Worm (Caenorhabditis elegans) whole organism, L2 larva: ENCODE measurements around the gene C24B5.4.

Experiments
- C34F6.9 ChIP-seq: fragments of 150-350 bp; optimal IDR thresholded peaks from 2 replicates; lab custom pipeline; 2014; ENCODE audit warnings: missing biosample characterization, missing genetic modification characterization
- F13H6.1 ChIP-seq: sonication (generic microtip); optimal IDR thresholded peaks from 2 replicates; lab custom pipeline; 2016; ENCODE audit warnings: missing genetic modification characterization, missing compliant biosample characterization
- alr-1 ChIP-seq: fragments of 150-350 bp; optimal IDR thresholded peaks from 2 replicates; lab custom pipeline; 2014; ENCODE audit warnings: missing biosample characterization, missing genetic modification characterization
- aly-2 ChIP-seq: fragments of 150-350 bp; optimal IDR thresholded peaks from 2 replicates; lab custom pipeline; 2014; ENCODE audit warnings: missing biosample characterization, missing genetic modification characterization
- ama-1 ChIP-seq: fragments of 150-350 bp; optimal IDR thresholded peaks from 2 replicates; lab custom pipeline; 2018; ENCODE audit warnings: inconsistent platforms
- blmp-1 ChIP-seq: sonication (generic microtip); optimal IDR thresholded peaks from 2 replicates; lab custom pipeline; 2017; ENCODE audit warnings: missing genetic modification characterization, mild to moderate bottlenecking, missing compliant biosample characterization, antibody characterized with exemption, moderate library complexity; ENCODE audit not compliant: insufficient read depth
- crh-2 ChIP-seq: sonication (generic microtip); optimal IDR thresholded peaks from 2 replicates; lab custom pipeline; 2017; ENCODE audit warnings: missing biosample characterization, missing genetic modification characterization
- dmd-4 ChIP-seq: sonication (generic microtip); optimal IDR thresholded peaks from 2 replicates; lab custom pipeline; 2017; ENCODE audit warnings: missing biosample characterization, missing genetic modification characterization
- egl-27 ChIP-seq: sonication (generic microtip); optimal IDR thresholded peaks from 3 replicates; lab custom pipeline; 2017; ENCODE audit warnings: missing biosample characterization, missing genetic modification reagents, missing genetic modification characterization
- fos-1 ChIP-seq: fragments of 150-350 bp; optimal IDR thresholded peaks from 2 replicates; lab custom pipeline; 2014; ENCODE audit warnings: missing biosample characterization, missing genetic modification characterization
- gmeb-1 ChIP-seq: fragments of 150-350 bp; optimal IDR thresholded peaks from 2 replicates; lab custom pipeline; 2014; ENCODE audit warnings: missing biosample characterization, missing genetic modification characterization
- lin-13 ChIP-seq: fragments of 150-350 bp; optimal IDR thresholded peaks from 2 replicates; lab custom pipeline; 2014; ENCODE audit warnings: missing biosample characterization, missing genetic modification reagents, missing genetic modification characterization
- lsy-2 ChIP-seq, 2 experiments: fragments of 150-350 bp in 1 of 2; sonication (generic microtip) in 1 of 2; optimal IDR thresholded peaks; 2 replicates each; lab custom pipeline; 2014 to 2017; ENCODE audit warnings: missing biosample characterization in 2 of 2, missing genetic modification characterization in 2 of 2
- mab-5 ChIP-seq: fragments of 150-350 bp; optimal IDR thresholded peaks from 2 replicates; lab custom pipeline; 2014; ENCODE audit warnings: missing biosample characterization, missing genetic modification characterization
- mdl-1 ChIP-seq, 2 experiments: fragments of 150-350 bp in 1 of 2; sonication (generic microtip) in 1 of 2; optimal IDR thresholded peaks; 2 replicates each; lab custom pipeline; 2017; ENCODE audit warnings: missing biosample characterization in 2 of 2, missing genetic modification characterization in 2 of 2
- nhr-10 ChIP-seq: sonication (generic microtip); optimal IDR thresholded peaks from 2 replicates; lab custom pipeline; 2017; ENCODE audit warnings: missing biosample characterization, missing genetic modification characterization
- nhr-129 ChIP-seq: fragments of 150-350 bp; optimal IDR thresholded peaks from 2 replicates; lab custom pipeline; 2014; ENCODE audit warnings: missing biosample characterization, missing genetic modification characterization
- nhr-21 ChIP-seq: fragments of 150-350 bp; optimal IDR thresholded peaks from 2 replicates; lab custom pipeline; 2014; ENCODE audit warnings: missing biosample characterization, missing genetic modification characterization
- nhr-23 ChIP-seq: fragments of 150-350 bp; optimal IDR thresholded peaks from 2 replicates; lab custom pipeline; 2014; ENCODE audit warnings: missing biosample characterization, missing genetic modification reagents, missing genetic modification characterization
- nhr-25 ChIP-seq: fragments of 150-350 bp; sonication (generic microtip); optimal IDR thresholded peaks from 3 replicates; lab custom pipeline; 2014; ENCODE audit warnings: missing biosample characterization, missing genetic modification characterization
- nhr-6 ChIP-seq: fragments of 150-350 bp; optimal IDR thresholded peaks from 2 replicates; lab custom pipeline; 2014; ENCODE audit warnings: missing biosample characterization, missing genetic modification characterization
- nhr-77 ChIP-seq: fragments of 150-350 bp; optimal IDR thresholded peaks from 2 replicates; lab custom pipeline; 2014; ENCODE audit warnings: missing biosample characterization, missing genetic modification characterization
- sem-4 ChIP-seq: fragments of 150-350 bp; optimal IDR thresholded peaks from 2 replicates; lab custom pipeline; 2014; ENCODE audit warnings: missing biosample characterization, missing genetic modification reagents, missing genetic modification characterization
- skn-1 ChIP-seq: sonication (generic microtip); optimal IDR thresholded peaks from 2 replicates; lab custom pipeline; 2017; ENCODE audit warnings: missing biosample characterization, missing genetic modification characterization
- sma-3 ChIP-seq: sonication (generic microtip); optimal IDR thresholded peaks from 2 replicates; lab custom pipeline; 2016; ENCODE audit warnings: missing genetic modification reagents, missing genetic modification characterization, missing compliant biosample characterization
- sma-9 ChIP-seq, 2 experiments: fragments of 150-350 bp in 1 of 2; sonication (generic microtip) in 1 of 2; optimal IDR thresholded peaks; 2 replicates each; lab custom pipeline; 2014 to 2016; ENCODE audit warnings: missing genetic modification characterization in 2 of 2, mild to moderate bottlenecking in 1 of 2, missing biosample characterization in 1 of 2, missing compliant biosample characterization in 1 of 2, missing genetic modification reagents in 1 of 2, moderate library complexity in 1 of 2
- snpc-4 ChIP-seq: fragments of 150-350 bp; optimal IDR thresholded peaks from 2 replicates; lab custom pipeline; 2014; ENCODE audit warnings: missing biosample characterization, missing genetic modification characterization
- unc-39 ChIP-seq: fragments of 150-350 bp; optimal IDR thresholded peaks from 2 replicates; lab custom pipeline; 2014; ENCODE audit warnings: missing biosample characterization, missing genetic modification characterization
- unc-55 ChIP-seq: fragments of 150-350 bp; sonication (generic microtip); optimal IDR thresholded peaks from 3 replicates; lab custom pipeline; 2014; ENCODE audit warnings: missing biosample characterization, missing genetic modification reagents, missing genetic modification characterization
- zag-1 ChIP-seq: fragments of 150-350 bp; optimal IDR thresholded peaks from 2 replicates; lab custom pipeline; 2014; ENCODE audit warnings: missing biosample characterization, missing genetic modification characterization
- ztf-1 ChIP-seq: fragments of 200-800 bp; sonication (Bioruptor generic); conservative IDR thresholded peaks from 2 replicates; pipeline ENCODE4 v1.3.6; 2022; ENCODE audit warnings: missing genetic modification characterization, missing compliant biosample characterization
- ztf-11 ChIP-seq: sonication (generic microtip); optimal IDR thresholded peaks from 2 replicates; lab custom pipeline; 2017; ENCODE audit warnings: missing biosample characterization, missing genetic modification characterization
- ztf-4 ChIP-seq: fragments of 150-350 bp; optimal IDR thresholded peaks from 2 replicates; lab custom pipeline; 2014; ENCODE audit warnings: missing biosample characterization, missing genetic modification characterization

The C24B5.4 gene

DNA sequence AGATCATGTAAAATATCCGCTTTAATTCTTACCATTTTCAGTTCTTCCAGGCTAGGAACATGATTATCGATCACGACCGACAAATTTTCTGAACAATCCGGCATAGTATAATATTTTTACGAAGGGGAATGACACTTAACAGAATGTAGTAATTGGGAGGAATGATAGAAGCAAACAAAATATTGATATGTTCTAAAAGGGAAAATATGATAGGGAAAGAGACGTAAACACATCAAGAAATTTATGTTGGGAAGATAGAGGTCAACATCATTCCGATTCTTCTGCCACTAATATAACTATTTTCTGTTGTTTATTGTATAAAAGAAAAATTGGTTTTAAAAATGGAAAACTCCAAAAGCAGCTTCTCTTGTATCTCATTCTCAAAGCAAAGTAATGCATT lies at the start of gene C24B5.4:
C24B5.4 (minus strand) TSS at position 206 of the 400 bp plus-strand sequence.
- TF ChIP-seq ama-1 (lab: Kevin White, UChicago) (no peak), nhr-10 (tag; lab: Kevin White, UChicago) (no peak), nhr-25 (tag; lab: Kevin White, UChicago) (no peak), nhr-129 (tag; lab: Kevin White, UChicago) (no peak), mdl-1 (tag; optimal IDR thresholded peaks at IDR 0.05; lab: Kevin White, UChicago) (no peak), ztf-4 (tag; lab: Kevin White, UChicago) (no peak), alr-1 (tag; lab: Kevin White, UChicago) (no peak), gmeb-1 (tag; lab: Kevin White, UChicago) (no peak), skn-1 (no peak), ztf-11 (tag; lab: Kevin White, UChicago) (no peak), nhr-21 (tag; lab: Kevin White, UChicago) (no peak)

DNA sequence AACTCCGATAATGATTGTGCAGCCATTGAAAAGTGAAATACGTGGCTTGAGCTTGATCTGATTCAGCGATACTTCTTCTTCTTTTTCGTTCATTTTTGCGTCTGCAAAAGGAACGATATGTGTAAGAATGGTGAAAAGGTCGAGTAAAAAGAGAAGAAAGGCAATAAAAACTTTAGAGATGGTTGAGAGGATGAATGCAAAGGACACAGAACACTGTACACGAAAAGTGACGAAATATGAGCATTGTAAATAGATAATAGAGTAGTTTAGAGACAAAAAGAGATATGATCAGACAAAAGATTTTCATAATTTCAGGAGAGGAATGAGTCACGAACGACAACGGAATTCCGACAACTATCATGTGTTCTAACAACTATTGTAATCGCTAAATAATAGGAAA lies 49.1 kb upstream of the C24B5.4 start, which contains the start of gene aat-2:
aat-2 (minus strand) TSS at position 101 of the 400 bp plus-strand sequence.
- TF ChIP-seq nhr-77 (tag; lab: Kevin White, UChicago) (no peak), sem-4 (no peak), egl-27 (tag; lab: Kevin White, UChicago) (no peak), lsy-2 (tag; optimal IDR thresholded peaks at IDR 0.05; lab: Kevin White, UChicago) (no peak), blmp-1 (tag; lab: Kevin White, UChicago) (no peak), crh-2 (tag; lab: Kevin White, UChicago) (no peak), ztf-1 (GFP tag; lab: Robert Waterston, UW) (no peak), sma-3 (GFP tag; lab: Kevin White, UChicago) (no peak), fos-1 (tag; lab: Kevin White, UChicago) (no peak), nhr-21 (tag; lab: Kevin White, UChicago) (no peak), nhr-25 (tag; lab: Kevin White, UChicago) (no peak), unc-39 (tag; lab: Kevin White, UChicago) (no peak), nhr-23 (tag; lab: Kevin White, UChicago) (no peak), nhr-6 (tag; lab: Kevin White, UChicago) (no peak)
- TF ChIP-seq, all 48 proteins: peak for 0

DNA sequence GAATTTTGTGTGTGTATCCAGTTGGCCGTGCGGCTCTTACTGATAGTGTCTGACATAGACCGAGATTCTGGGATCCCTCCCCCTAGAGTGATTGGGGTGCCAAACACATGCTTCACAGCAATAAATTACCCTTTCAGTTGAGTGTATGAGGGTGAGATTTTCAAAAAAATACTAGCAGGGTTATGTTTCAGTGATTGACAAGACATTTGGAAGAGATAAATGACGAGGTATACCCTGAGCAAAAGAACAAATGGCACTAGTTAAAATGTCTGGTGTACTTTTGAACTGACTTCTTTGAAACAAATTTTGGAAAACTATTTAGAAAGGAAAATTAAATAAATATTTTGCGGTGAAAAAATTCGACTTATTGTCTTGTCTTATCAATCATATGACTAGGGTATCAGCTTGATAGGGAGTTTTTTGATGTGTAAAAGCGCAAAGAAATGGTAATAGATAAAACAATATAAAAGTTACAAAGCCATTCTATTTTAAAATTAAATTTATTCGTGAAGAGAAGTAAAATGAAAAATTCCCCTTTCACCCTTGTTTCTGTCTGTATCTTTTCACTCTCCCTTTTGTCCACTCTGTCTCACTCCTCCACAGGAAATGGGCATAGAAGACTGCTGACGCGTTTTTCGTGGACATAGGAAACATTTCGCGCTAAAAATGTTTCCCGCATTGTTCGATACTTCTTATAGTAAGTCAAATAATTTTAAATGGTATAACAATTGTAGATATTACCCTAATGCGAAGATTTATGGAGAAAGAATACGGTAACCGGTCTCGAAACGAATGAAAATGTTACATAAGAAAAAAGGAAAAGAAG lies 46.3 kb upstream of the C24B5.4 start, which contains the start of gene glo-4:
glo-4 (minus strand) TSS at position 51 of the 826 bp plus-strand sequence.
- TF ChIP-seq C34F6.9, result peak; percentile 91
- TF ChIP-seq crh-2 (tag; lab: Kevin White, UChicago), result peak; percentile 87
- peak; percentile 52 for TF ChIP-seq egl-27 (tag; lab: Kevin White, UChicago)
- TF ChIP-seq lin-13, result peak; percentile 81
- TF ChIP-seq zag-1 (tag; lab: Kevin White, UChicago), result no peak
- peak; percentile 70 for TF ChIP-seq fos-1 (tag; lab: Kevin White, UChicago)
- no peak for TF ChIP-seq unc-39 (tag; lab: Kevin White, UChicago)
- TF ChIP-seq nhr-21 (tag; lab: Kevin White, UChicago), result peak; percentile 72
- peak; percentile 81 for TF ChIP-seq nhr-6 (tag; lab: Kevin White, UChicago)
- TF ChIP-seq ama-1 (lab: Kevin White, UChicago), result peak; percentile 55
- TF ChIP-seq sma-9 (GFP tag; optimal IDR thresholded peaks at IDR 0.05; lab: Kevin White, UChicago), result peak; percentile 91
- TF ChIP-seq sma-9 (tag; optimal IDR thresholded peaks at IDR 0.05; lab: Kevin White, UChicago), result no peak
- peak; percentile 71 for TF ChIP-seq mab-5 (tag; lab: Kevin White, UChicago)
- TF ChIP-seq ztf-11 (tag; lab: Kevin White, UChicago), result no peak
- TF ChIP-seq alr-1 (tag; lab: Kevin White, UChicago), result no peak
- peak; percentile 79 for TF ChIP-seq sma-3 (GFP tag; lab: Kevin White, UChicago)
- TF ChIP-seq aly-2 (tag; lab: Kevin White, UChicago), result no peak
- no peak for TF ChIP-seq dmd-4 (tag; lab: Kevin White, UChicago)
- peak; percentile 61 for TF ChIP-seq ztf-4 (tag; lab: Kevin White, UChicago)
- peak; percentile 80 for TF ChIP-seq F13H6.1 (tag; lab: Kevin White, UChicago)
- peak; percentile 90 for TF ChIP-seq unc-55 (GFP tag; lab: Kevin White, UChicago)
- TF ChIP-seq sem-4, result peak; percentile 89
- peak; percentile 46 for TF ChIP-seq snpc-4 (tag; lab: Kevin White, UChicago)
- peak; percentile 89 for TF ChIP-seq nhr-129 (tag; lab: Kevin White, UChicago)
- peak; percentile 77 for TF ChIP-seq gmeb-1 (tag; lab: Kevin White, UChicago)
- peak; percentile 72 to 91 for TF ChIP-seq lsy-2 (tag; optimal IDR thresholded peaks at IDR 0.05; lab: Kevin White, UChicago)
